Worm (Caenorhabditis elegans) whole organism, L2 larva: ENCODE results near the gene str-168.

ENCODE experiments used
- C34F6.9 ChIP-seq: fragments of 150-350 bp; optimal IDR thresholded peaks from 2 replicates; lab custom pipeline; 2014; ENCODE audit warnings: missing biosample characterization, missing genetic modification characterization
- F13H6.1 ChIP-seq: sonication (generic microtip); optimal IDR thresholded peaks from 2 replicates; lab custom pipeline; 2016; ENCODE audit warnings: missing genetic modification characterization, missing compliant biosample characterization
- R02D3.7 ChIP-seq: fragments of 150-350 bp; optimal IDR thresholded peaks from 2 replicates; lab custom pipeline; 2014; ENCODE audit warnings: missing biosample characterization, missing genetic modification characterization
- Y55F3AM.14 ChIP-seq: fragments of 200-800 bp; sonication (Bioruptor generic); optimal IDR thresholded peaks from 2 replicates; lab custom pipeline; 2018; ENCODE audit warnings: mild to moderate bottlenecking, missing genetic modification characterization, missing compliant biosample characterization
- alr-1 ChIP-seq: fragments of 150-350 bp; optimal IDR thresholded peaks from 2 replicates; lab custom pipeline; 2014; ENCODE audit warnings: missing biosample characterization, missing genetic modification characterization
- aly-2 ChIP-seq: fragments of 150-350 bp; optimal IDR thresholded peaks from 2 replicates; lab custom pipeline; 2014; ENCODE audit warnings: missing biosample characterization, missing genetic modification characterization
- ama-1 ChIP-seq: fragments of 150-350 bp; optimal IDR thresholded peaks from 2 replicates; lab custom pipeline; 2018; ENCODE audit warnings: inconsistent platforms
- dmd-4 ChIP-seq: sonication (generic microtip); optimal IDR thresholded peaks from 2 replicates; lab custom pipeline; 2017; ENCODE audit warnings: missing biosample characterization, missing genetic modification characterization
- egl-27 ChIP-seq: sonication (generic microtip); optimal IDR thresholded peaks from 3 replicates; lab custom pipeline; 2017; ENCODE audit warnings: missing biosample characterization, missing genetic modification reagents, missing genetic modification characterization
- elt-1 ChIP-seq: fragments of 150-350 bp; optimal IDR thresholded peaks from 2 replicates; lab custom pipeline; 2014; ENCODE audit warnings: missing biosample characterization, missing genetic modification characterization
- fos-1 ChIP-seq: fragments of 150-350 bp; optimal IDR thresholded peaks from 2 replicates; lab custom pipeline; 2014; ENCODE audit warnings: missing biosample characterization, missing genetic modification characterization
- gmeb-1 ChIP-seq: fragments of 150-350 bp; optimal IDR thresholded peaks from 2 replicates; lab custom pipeline; 2014; ENCODE audit warnings: missing biosample characterization, missing genetic modification characterization
- lin-11 ChIP-seq: fragments of 150-350 bp; sonication (generic microtip); optimal IDR thresholded peaks from 2 replicates; lab custom pipeline; 2014; ENCODE audit warnings: missing biosample characterization, missing genetic modification characterization, inconsistent platforms, mixed read lengths
- lin-13 ChIP-seq: fragments of 150-350 bp; optimal IDR thresholded peaks from 2 replicates; lab custom pipeline; 2014; ENCODE audit warnings: missing biosample characterization, missing genetic modification reagents, missing genetic modification characterization
- lsy-2 ChIP-seq, 2 experiments: fragments of 150-350 bp in 1 of 2; sonication (generic microtip) in 1 of 2; optimal IDR thresholded peaks; 2 replicates each; lab custom pipeline; 2014 to 2017; ENCODE audit warnings: missing biosample characterization in 2 of 2, missing genetic modification characterization in 2 of 2
- mab-5 ChIP-seq: fragments of 150-350 bp; optimal IDR thresholded peaks from 2 replicates; lab custom pipeline; 2014; ENCODE audit warnings: missing biosample characterization, missing genetic modification characterization
- mbf-1 ChIP-seq: sonication (generic microtip); optimal IDR thresholded peaks from 2 replicates; lab custom pipeline; 2017; ENCODE audit warnings: missing biosample characterization, missing genetic modification characterization
- mdl-1 ChIP-seq, 2 experiments: fragments of 150-350 bp in 1 of 2; sonication (generic microtip) in 1 of 2; optimal IDR thresholded peaks; 2 replicates each; lab custom pipeline; 2017; ENCODE audit warnings: missing biosample characterization in 2 of 2, missing genetic modification characterization in 2 of 2
- nhr-10 ChIP-seq: sonication (generic microtip); optimal IDR thresholded peaks from 2 replicates; lab custom pipeline; 2017; ENCODE audit warnings: missing biosample characterization, missing genetic modification characterization
- nhr-11 ChIP-seq: fragments of 150-350 bp; optimal IDR thresholded peaks from 2 replicates; lab custom pipeline; 2014; ENCODE audit warnings: missing biosample characterization, missing genetic modification characterization
- nhr-129 ChIP-seq: fragments of 150-350 bp; optimal IDR thresholded peaks from 2 replicates; lab custom pipeline; 2014; ENCODE audit warnings: missing biosample characterization, missing genetic modification characterization
- nhr-25 ChIP-seq: fragments of 150-350 bp; sonication (generic microtip); optimal IDR thresholded peaks from 3 replicates; lab custom pipeline; 2014; ENCODE audit warnings: missing biosample characterization, missing genetic modification characterization
- nhr-6 ChIP-seq: fragments of 150-350 bp; optimal IDR thresholded peaks from 2 replicates; lab custom pipeline; 2014; ENCODE audit warnings: missing biosample characterization, missing genetic modification characterization
- nhr-77 ChIP-seq: fragments of 150-350 bp; optimal IDR thresholded peaks from 2 replicates; lab custom pipeline; 2014; ENCODE audit warnings: missing biosample characterization, missing genetic modification characterization
- peb-1 ChIP-seq: fragments of 150-350 bp; optimal IDR thresholded peaks from 2 replicates; lab custom pipeline; 2014; ENCODE audit warnings: missing biosample characterization, missing genetic modification characterization
- sem-4 ChIP-seq: fragments of 150-350 bp; optimal IDR thresholded peaks from 2 replicates; lab custom pipeline; 2014; ENCODE audit warnings: missing biosample characterization, missing genetic modification reagents, missing genetic modification characterization
- skn-1 ChIP-seq: sonication (generic microtip); optimal IDR thresholded peaks from 2 replicates; lab custom pipeline; 2017; ENCODE audit warnings: missing biosample characterization, missing genetic modification characterization
- sma-3 ChIP-seq: sonication (generic microtip); optimal IDR thresholded peaks from 2 replicates; lab custom pipeline; 2016; ENCODE audit warnings: missing genetic modification reagents, missing genetic modification characterization, missing compliant biosample characterization
- sma-9 ChIP-seq, 2 experiments: fragments of 150-350 bp in 1 of 2; sonication (generic microtip) in 1 of 2; optimal IDR thresholded peaks; 2 replicates each; lab custom pipeline; 2014 to 2016; ENCODE audit warnings: missing genetic modification characterization in 2 of 2, mild to moderate bottlenecking in 1 of 2, missing biosample characterization in 1 of 2, missing compliant biosample characterization in 1 of 2, missing genetic modification reagents in 1 of 2, moderate library complexity in 1 of 2
- snpc-4 ChIP-seq: fragments of 150-350 bp; optimal IDR thresholded peaks from 2 replicates; lab custom pipeline; 2014; ENCODE audit warnings: missing biosample characterization, missing genetic modification characterization
- unc-55 ChIP-seq: fragments of 150-350 bp; sonication (generic microtip); optimal IDR thresholded peaks from 3 replicates; lab custom pipeline; 2014; ENCODE audit warnings: missing biosample characterization, missing genetic modification reagents, missing genetic modification characterization
- unc-62 ChIP-seq: fragments of 150-350 bp; optimal IDR thresholded peaks from 2 replicates; lab custom pipeline; 2014; ENCODE audit warnings: missing biosample characterization, missing genetic modification reagents, missing genetic modification characterization
- ztf-11 ChIP-seq: sonication (generic microtip); optimal IDR thresholded peaks from 2 replicates; lab custom pipeline; 2017; ENCODE audit warnings: missing biosample characterization, missing genetic modification characterization
- ztf-4 ChIP-seq: fragments of 150-350 bp; optimal IDR thresholded peaks from 2 replicates; lab custom pipeline; 2014; ENCODE audit warnings: missing biosample characterization, missing genetic modification characterization

str-168 gene

ce11 chrIV:4938664-4939063 is at the start of gene str-168:
Gene str-168, plus strand, starts transcription at chrIV:4938964.
- TF ChIP-seq Y55F3AM.14 (GFP tag; lab: Kevin White, UChicago) (no peak), aly-2 (tag; lab: Kevin White, UChicago) (no peak), sma-9 (GFP tag; optimal IDR thresholded peaks at IDR 0.05; lab: Kevin White, UChicago) (no peak), sma-9 (tag; optimal IDR thresholded peaks at IDR 0.05; lab: Kevin White, UChicago) (no peak), sma-3 (GFP tag; lab: Kevin White, UChicago) (no peak), elt-1 (tag; lab: Kevin White, UChicago) (no peak), nhr-10 (no peak), alr-1 (tag; lab: Kevin White, UChicago) (no peak), mbf-1 (tag; lab: Kevin White, UChicago) (no peak), sem-4 (tag; lab: Kevin White, UChicago) (no peak), unc-55 (GFP tag; lab: Kevin White, UChicago) (no peak), nhr-77 (tag; lab: Kevin White, UChicago) (no peak), ztf-4 (tag; lab: Kevin White, UChicago) (no peak)

DNA sequence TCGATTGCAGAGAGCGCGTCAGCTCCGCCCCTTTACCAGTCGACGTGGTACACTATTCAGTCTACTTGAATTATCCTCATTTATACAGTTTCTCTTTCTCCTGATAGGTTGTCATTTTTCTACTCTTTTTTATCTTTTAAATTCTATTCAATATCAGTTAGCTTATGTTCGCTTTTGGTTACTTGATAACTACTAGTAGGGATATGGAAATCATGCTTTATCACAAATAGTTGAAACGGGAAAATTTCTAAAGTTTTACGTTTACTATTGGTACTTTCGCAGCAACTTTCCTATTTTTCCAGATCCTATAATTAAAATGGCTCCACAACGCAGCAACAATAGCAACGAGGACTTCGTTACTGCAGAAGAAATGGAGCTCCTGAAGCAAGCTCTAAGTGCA is 49.2 kb upstream of the str-168 start, which contains the start of gene sgnh-1:
sgnh-1 (plus strand) TSS at position 301 of the 400 bp plus-strand sequence.
- TF ChIP-seq nhr-11 (tag; lab: Kevin White, UChicago) (no peak), mdl-1 (tag; optimal IDR thresholded peaks at IDR 0.05; lab: Kevin White, UChicago) (no peak), fos-1 (no peak), lsy-2 (tag; optimal IDR thresholded peaks at IDR 0.05; lab: Kevin White, UChicago) (no peak), mbf-1 (tag; lab: Kevin White, UChicago) (no peak), nhr-77 (tag; lab: Kevin White, UChicago) (no peak), dmd-4 (tag; lab: Kevin White, UChicago) (no peak), ama-1 (lab: Kevin White, UChicago) (no peak), nhr-129 (tag; lab: Kevin White, UChicago) (no peak)

ce11 chrIV:4890543-4890942 is 48.2 kb upstream of the str-168 start, which contains the start of gene T08B6.9:
Gene T08B6.9, plus strand, starts transcription at chrIV:4890843.
- no peak for TF ChIP-seq lin-11
- no peak for TF ChIP-seq snpc-4 (tag; lab: Kevin White, UChicago)
- TF ChIP-seq Y55F3AM.14 (GFP tag; lab: Kevin White, UChicago): no peak
- TF ChIP-seq nhr-25 (tag; lab: Kevin White, UChicago): no peak

DNA sequence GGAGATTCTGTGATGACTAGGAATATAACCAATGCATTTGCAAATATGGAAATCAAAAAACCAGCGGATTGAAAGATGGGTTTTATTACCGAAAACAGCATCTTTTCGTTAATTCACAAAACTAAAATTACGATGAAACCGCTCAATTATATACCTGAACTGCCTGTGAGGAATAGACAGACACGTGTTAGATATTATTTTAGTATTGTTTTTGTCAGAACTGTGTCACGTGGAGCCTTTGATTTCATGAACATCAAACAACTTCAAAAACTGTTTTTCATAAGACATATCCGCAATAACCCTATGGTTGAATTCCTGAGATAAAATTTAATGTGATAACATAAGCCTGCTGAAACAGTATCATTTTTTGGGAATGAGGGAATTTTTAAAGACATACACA is 34.8 kb upstream of the str-168 start, which contains the start of gene str-161:
str-161 (minus strand) TSS at position 101 of the 400 bp plus-strand sequence.
- TF ChIP-seq ztf-11 (tag; lab: Kevin White, UChicago) (no peak), C34F6.9 (tag; lab: Kevin White, UChicago) (no peak), aly-2 (tag; lab: Kevin White, UChicago) (no peak), lin-11 (no peak)

- TF ChIP-seq mab-5 (tag; lab: Kevin White, UChicago): no peak
- no peak for TF ChIP-seq lin-13
- no peak for TF ChIP-seq F13H6.1 (tag; lab: Kevin White, UChicago)
- TF ChIP-seq R02D3.7 (tag; lab: Kevin White, UChicago): no peak
- no peak for TF ChIP-seq unc-62 (GFP tag; lab: Kevin White, UChicago)
- TF ChIP-seq mdl-1 (tag; optimal IDR thresholded peaks at IDR 0.05; lab: Kevin White, UChicago): no peak
- no peak for TF ChIP-seq aly-2 (tag; lab: Kevin White, UChicago)
- TF ChIP-seq skn-1 (tag; lab: Kevin White, UChicago): no peak
- TF ChIP-seq alr-1 (tag; lab: Kevin White, UChicago): no peak
- TF ChIP-seq nhr-6: no peak
- no peak for TF ChIP-seq elt-1 (tag; lab: Kevin White, UChicago)
- TF ChIP-seq ztf-4 (tag; lab: Kevin White, UChicago): no peak
- TF ChIP-seq gmeb-1 (tag; lab: Kevin White, UChicago): no peak
- no peak for TF ChIP-seq dmd-4 (tag; lab: Kevin White, UChicago)
- no peak for TF ChIP-seq egl-27
- TF ChIP-seq sma-9 (GFP tag; optimal IDR thresholded peaks at IDR 0.05; lab: Kevin White, UChicago): no peak
- TF ChIP-seq sma-9 (tag; optimal IDR thresholded peaks at IDR 0.05; lab: Kevin White, UChicago): no peak
- TF ChIP-seq peb-1: no peak
- TF ChIP-seq C34F6.9 (tag; lab: Kevin White, UChicago): no peak
- TF ChIP-seq snpc-4 (tag; lab: Kevin White, UChicago): no peak
- no peak for TF ChIP-seq ama-1 (lab: Kevin White, UChicago)
Measured at ce11 chrIV:4905645-4906135, 33.1 kb upstream of the str-168 start, which contains the start of gene T08B6.4. Gene T08B6.4, plus strand, starts transcription at chrIV:4905695.
